Worm (Caenorhabditis elegans) whole organism, L4/young adult: ENCODE data around the gene scd-1.
A peak's percentile ranks its signal among the peaks of the same experiment; 100 is the strongest.

Experiments
- W03F9.2 ChIP-seq: fragments of 150-350 bp; optimal IDR thresholded peaks from 2 replicates; lab custom pipeline; 2014; ENCODE audit warnings: missing biosample characterization, missing genetic modification characterization
- dao-5 ChIP-seq: sonication (generic microtip); optimal IDR thresholded peaks from 2 replicates; lab custom pipeline; 2016; ENCODE audit warnings: missing genotype, missing genetic modification characterization, moderate library complexity, missing compliant biosample characterization
- him-1 ChIP-seq: sonication (generic microtip); optimal IDR thresholded peaks from 2 replicates; lab custom pipeline; 2016; ENCODE audit warnings: missing genotype, missing genetic modification reagents, missing genetic modification characterization, missing compliant biosample characterization

Gene scd-1

ce11 chrX:12480447-12480998 lies 45.1 kb downstream of the scd-1 start, which contains the start of gene atf-6:
TSS of gene atf-6 (plus strand) at chrX:12480948.
- peak; percentile 24 for TF ChIP-seq dao-5 (tag; lab: Kevin White, UChicago)
- TF ChIP-seq W03F9.2 = no peak
- TF ChIP-seq him-1 (tag; lab: Kevin White, UChicago) = peak; percentile 57

ce11 chrX:12479027-12479426 lies 46.6 kb downstream of the scd-1 start:
- TF ChIP-seq dao-5 (tag; lab: Kevin White, UChicago) (no peak), him-1 (tag; lab: Kevin White, UChicago) (no peak), W03F9.2 (no peak)

- TF ChIP-seq dao-5 (tag; lab: Kevin White, UChicago) = no peak
- TF ChIP-seq him-1 (tag; lab: Kevin White, UChicago) = no peak
- no peak for TF ChIP-seq W03F9.2
Measured at ce11 chrX:12478465-12478864, 47.1 kb downstream of the scd-1 start.

ce11 chrX:12477341-12477740 lies 48.2 kb downstream of the scd-1 start, which contains the start of gene F45E6.1:
TSS of gene F45E6.1 (minus strand) at chrX:12477441.
- TF ChIP-seq W03F9.2 = no peak
- no peak for TF ChIP-seq dao-5 (tag; lab: Kevin White, UChicago)
- TF ChIP-seq him-1 (tag; lab: Kevin White, UChicago) = no peak

- TF ChIP-seq him-1 (tag; lab: Kevin White, UChicago) (no peak), dao-5 (tag; lab: Kevin White, UChicago) (no peak), W03F9.2 (no peak)
Measured at ce11 chrX:12476412-12476811, 49.2 kb downstream of the scd-1 start.

ce11 chrX:12472232-12472631 lies 53.4 kb downstream of the scd-1 start:
- TF ChIP-seq dao-5 (tag; lab: Kevin White, UChicago) (no peak), W03F9.2 (no peak), him-1 (tag; lab: Kevin White, UChicago) (no peak)

- TF ChIP-seq him-1 (tag; lab: Kevin White, UChicago) = no peak
- TF ChIP-seq W03F9.2 = no peak
- no peak for TF ChIP-seq dao-5 (tag; lab: Kevin White, UChicago)
Measured at ce11 chrX:12469846-12470245, 55.7 kb downstream of the scd-1 start.

DNA sequence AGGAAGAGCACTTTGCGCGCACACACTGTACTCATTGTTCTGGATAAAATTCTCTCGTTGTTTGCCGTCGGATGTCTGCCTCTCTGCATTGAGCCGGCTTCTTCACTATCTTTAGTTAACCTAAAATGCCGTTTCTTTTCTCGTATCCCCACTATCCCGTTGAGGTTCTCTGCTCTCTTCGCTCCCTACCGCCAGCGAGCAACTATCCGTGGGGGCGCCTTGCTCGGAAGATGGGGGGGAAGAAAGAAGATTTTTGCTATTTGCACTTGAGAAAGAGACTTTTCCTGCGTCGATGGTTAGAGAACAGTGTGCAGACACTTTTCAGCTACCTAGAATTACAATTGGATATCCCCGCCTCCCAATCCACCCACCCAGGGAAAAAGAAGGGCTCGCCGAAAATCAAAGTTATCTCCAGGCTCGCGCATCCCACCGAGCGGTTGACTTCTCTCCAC lies 57.9 kb downstream of the scd-1 start, which contains the start of gene myo-2:
Gene myo-2, plus strand, starts transcription at position 402 of the 452 bp plus-strand sequence.
- TF ChIP-seq W03F9.2 (no peak), dao-5 (tag; lab: Kevin White, UChicago) (no peak), him-1 (tag; lab: Kevin White, UChicago) (no peak)

DNA sequence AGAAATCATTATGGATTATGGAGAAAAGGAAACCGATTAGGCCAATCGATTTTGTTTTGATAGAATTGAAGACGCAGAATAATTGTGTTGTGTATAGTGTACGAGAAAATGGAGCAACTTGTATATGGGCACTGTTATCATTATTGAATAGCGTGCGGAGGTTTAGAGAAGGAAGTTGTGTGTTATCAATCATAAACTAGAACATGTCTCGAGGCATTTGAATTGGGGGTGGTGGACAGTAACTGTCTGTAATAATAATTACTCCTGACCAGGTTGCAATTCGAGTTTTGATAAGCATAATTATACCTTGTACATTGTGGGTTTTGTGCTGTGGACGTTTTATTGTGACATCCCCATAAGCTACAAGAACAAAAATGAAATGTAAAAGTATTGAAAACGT lies 58.8 kb downstream of the scd-1 start, which contains the start of gene cdf-2:
Gene cdf-2, minus strand, starts transcription at position 149 of the 400 bp plus-strand sequence.
- no peak for TF ChIP-seq W03F9.2
- TF ChIP-seq dao-5 (tag; lab: Kevin White, UChicago) = no peak
- TF ChIP-seq him-1 (tag; lab: Kevin White, UChicago) = no peak

ce11 chrX:12463504-12463903 lies 62.1 kb downstream of the scd-1 start, which contains the start of gene T18D3.5:
TSS of gene T18D3.5 (plus strand) at chrX:12463804.
- TF ChIP-seq him-1 (tag; lab: Kevin White, UChicago) (no peak), W03F9.2 (no peak), dao-5 (tag; lab: Kevin White, UChicago) (no peak)

DNA sequence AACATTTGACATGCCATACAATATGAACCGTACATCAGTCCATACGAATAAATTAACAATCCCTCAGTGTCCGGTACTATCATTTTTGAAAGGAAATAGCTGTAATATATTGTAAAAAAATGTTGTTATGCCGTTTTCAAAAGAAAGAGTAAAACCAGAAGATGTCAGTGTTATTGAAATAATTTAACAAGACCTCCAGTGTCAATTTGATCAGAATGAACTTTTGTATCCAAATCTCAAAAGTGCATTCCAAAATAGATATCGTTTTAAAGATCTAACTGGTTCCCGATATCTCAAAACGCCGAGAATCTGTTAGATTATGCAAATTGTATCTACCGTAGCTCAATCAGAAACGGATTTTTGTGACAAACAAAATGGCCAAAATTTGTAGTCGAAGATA lies 64.0 kb downstream of the scd-1 start, which contains the start of gene odr-7:
Gene odr-7, minus strand, starts transcription at position 101 of the 400 bp plus-strand sequence.
- TF ChIP-seq W03F9.2 (no peak), dao-5 (tag; lab: Kevin White, UChicago) (no peak), him-1 (tag; lab: Kevin White, UChicago) (no peak)

DNA sequence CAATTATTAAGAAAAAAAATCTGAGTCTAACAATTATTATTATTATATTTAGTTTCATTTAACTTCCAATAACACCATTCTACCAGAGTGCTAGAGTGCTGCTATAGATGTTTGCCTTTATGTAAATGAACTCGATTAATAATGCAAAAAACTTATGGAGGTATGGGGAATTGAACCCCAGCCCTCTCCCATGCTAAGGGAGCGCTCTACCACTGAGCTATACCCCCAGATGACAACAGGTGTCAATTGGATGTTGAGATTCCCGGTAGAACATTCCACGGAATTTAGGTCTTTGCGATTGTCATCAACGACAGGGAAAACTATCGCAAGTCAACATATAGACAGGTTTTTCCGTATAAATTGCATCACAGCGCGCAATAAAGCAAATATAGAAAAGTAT lies 67.6 kb downstream of the scd-1 start:
- TF ChIP-seq W03F9.2 = peak; percentile 57
- peak; percentile 83 for TF ChIP-seq dao-5 (tag; lab: Kevin White, UChicago)
- no peak for TF ChIP-seq him-1 (tag; lab: Kevin White, UChicago)

ce11 chrX:12454290-12454795 lies 71.2 kb downstream of the scd-1 start, which contains the start of the genes T18D3.9 and T18D3.1:
TSS of gene T18D3.9 (minus strand) at chrX:12454457.
TSS of gene T18D3.1 (plus strand) at chrX:12454745.
- TF ChIP-seq dao-5 (tag; lab: Kevin White, UChicago) = no peak
- no peak for TF ChIP-seq him-1 (tag; lab: Kevin White, UChicago)
- TF ChIP-seq W03F9.2 = no peak
